Fruit fly (Drosophila melanogaster): ENCODE results near the gene Rhp.
"Not testable (repeated sequence)": the region's sequence is repeated elsewhere in the genome, so short reads cannot be mapped to it uniquely, and the experiment has no call there.

Rhp gene

dm6 chrX:15762723-15763122 is 26.0 kb upstream of the Rhp start, which contains the start of gene Polr3A:
Polr3A (plus strand) TSS chrX:15762956.
- TF ChIP-seq psq (optimal IDR thresholded peaks at IDR 0.05) = no peak
- TF ChIP-seq CG8478 (optimal IDR thresholded peaks at IDR 0.05) = no peak
- TF ChIP-seq EcR (GFP tag; optimal IDR thresholded peaks at IDR 0.05) = no peak
- TF ChIP-seq pan (optimal IDR thresholded peaks at IDR 0.05) = no peak
- TF ChIP-seq usp (GFP tag; optimal IDR thresholded peaks at IDR 0.05) = no peak
- no peak for TF ChIP-seq Dll (optimal IDR thresholded peaks at IDR 0.05)

- TF ChIP-seq usp (GFP tag; optimal IDR thresholded peaks at IDR 0.05) (no peak), pan (optimal IDR thresholded peaks at IDR 0.05) (no peak), Dll (optimal IDR thresholded peaks at IDR 0.05) (no peak), CG8478 (optimal IDR thresholded peaks at IDR 0.05) (no peak), EcR (GFP tag; optimal IDR thresholded peaks at IDR 0.05) (no peak)
These were observed 22.3 kb upstream of the Rhp start, which contains the start of gene CG8952 for dm6 chrX:15766395-15766866. CG8952 (minus strand) TSS chrX:15766445.

DNA sequence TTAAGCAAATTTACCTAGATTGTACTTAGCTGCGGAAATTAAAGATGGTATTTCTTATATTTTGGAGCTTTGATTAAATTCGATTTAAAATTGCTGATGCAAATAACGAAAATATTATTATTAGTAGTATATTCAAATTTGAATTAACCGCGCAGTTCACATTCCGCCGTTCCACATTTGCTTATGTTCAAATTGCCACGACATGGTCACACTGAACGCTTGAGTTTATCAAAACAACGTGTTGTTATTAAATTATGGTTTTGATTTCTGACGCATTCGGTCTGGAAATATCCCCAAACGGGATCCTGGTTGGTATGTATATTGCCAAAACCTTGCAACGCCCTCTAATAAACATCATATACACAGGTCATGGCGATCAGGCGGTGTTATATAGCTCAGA is 19.2 kb upstream of the Rhp start, which contains the start of gene CG33172:
Gene CG33172, plus strand, starts transcription at position 208 of the 400 bp plus-strand sequence.
- TF ChIP-seq usp (GFP tag; optimal IDR thresholded peaks at IDR 0.05) = no peak
- TF ChIP-seq psq (optimal IDR thresholded peaks at IDR 0.05) = no peak
- no peak for TF ChIP-seq CG8478 (optimal IDR thresholded peaks at IDR 0.05)
- TF ChIP-seq pan (optimal IDR thresholded peaks at IDR 0.05) = no peak
- no peak for TF ChIP-seq EcR (GFP tag; optimal IDR thresholded peaks at IDR 0.05)
- no peak for TF ChIP-seq Dll (optimal IDR thresholded peaks at IDR 0.05)

dm6 chrX:15772663-15773062 is 16.0 kb upstream of the Rhp start, which contains the start of gene CG43672:
CG43672 (plus strand) TSS chrX:15772963.
- no peak for TF ChIP-seq CG8478 (optimal IDR thresholded peaks at IDR 0.05)
- TF ChIP-seq psq (optimal IDR thresholded peaks at IDR 0.05) = no peak
- no peak for TF ChIP-seq EcR (GFP tag; optimal IDR thresholded peaks at IDR 0.05)
- TF ChIP-seq Dll (optimal IDR thresholded peaks at IDR 0.05) = no peak
- TF ChIP-seq usp (GFP tag; optimal IDR thresholded peaks at IDR 0.05) = no peak
- no peak for TF ChIP-seq pan (optimal IDR thresholded peaks at IDR 0.05)

dm6 chrX:15778846-15779245 is 9.9 kb upstream of the Rhp start, which contains the start of gene CG43673:
CG43673 (plus strand) TSS chrX:15779146.
- TF ChIP-seq Dll (optimal IDR thresholded peaks at IDR 0.05) (no peak), usp (GFP tag; optimal IDR thresholded peaks at IDR 0.05) (no peak), pan (optimal IDR thresholded peaks at IDR 0.05) (no peak), psq (optimal IDR thresholded peaks at IDR 0.05) (no peak), EcR (GFP tag; optimal IDR thresholded peaks at IDR 0.05) (no peak), CG8478 (optimal IDR thresholded peaks at IDR 0.05) (no peak)

DNA sequence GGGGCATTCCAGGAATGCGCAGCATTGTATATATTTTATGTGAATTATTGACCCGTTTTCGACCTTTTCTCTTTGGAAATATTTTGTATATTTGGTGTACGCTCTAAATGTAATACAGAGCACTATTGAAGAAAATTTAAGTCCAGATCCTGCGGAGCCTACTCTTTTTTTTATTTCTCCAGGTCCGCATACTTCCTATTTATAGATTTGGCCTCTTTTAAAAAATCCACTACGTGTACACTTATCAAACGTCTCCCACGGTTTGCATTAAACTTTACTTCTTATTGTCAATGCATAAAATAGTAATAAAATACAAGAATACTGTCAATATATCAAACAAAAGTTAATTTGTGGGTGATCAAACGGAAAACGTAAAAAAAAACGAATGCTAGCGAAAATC is 5.1 kb upstream of the Rhp start, which contains the start of gene Efhc1.1:
Gene Efhc1.1, minus strand, starts transcription at position 101 of the 400 bp plus-strand sequence.
- no peak for TF ChIP-seq CG8478 (optimal IDR thresholded peaks at IDR 0.05)
- no peak for TF ChIP-seq psq (optimal IDR thresholded peaks at IDR 0.05)
- no peak for TF ChIP-seq Dll (optimal IDR thresholded peaks at IDR 0.05)
- no peak for TF ChIP-seq pan (optimal IDR thresholded peaks at IDR 0.05)
- no peak for TF ChIP-seq EcR (GFP tag; optimal IDR thresholded peaks at IDR 0.05)
- TF ChIP-seq usp (GFP tag; optimal IDR thresholded peaks at IDR 0.05) = no peak

DNA sequence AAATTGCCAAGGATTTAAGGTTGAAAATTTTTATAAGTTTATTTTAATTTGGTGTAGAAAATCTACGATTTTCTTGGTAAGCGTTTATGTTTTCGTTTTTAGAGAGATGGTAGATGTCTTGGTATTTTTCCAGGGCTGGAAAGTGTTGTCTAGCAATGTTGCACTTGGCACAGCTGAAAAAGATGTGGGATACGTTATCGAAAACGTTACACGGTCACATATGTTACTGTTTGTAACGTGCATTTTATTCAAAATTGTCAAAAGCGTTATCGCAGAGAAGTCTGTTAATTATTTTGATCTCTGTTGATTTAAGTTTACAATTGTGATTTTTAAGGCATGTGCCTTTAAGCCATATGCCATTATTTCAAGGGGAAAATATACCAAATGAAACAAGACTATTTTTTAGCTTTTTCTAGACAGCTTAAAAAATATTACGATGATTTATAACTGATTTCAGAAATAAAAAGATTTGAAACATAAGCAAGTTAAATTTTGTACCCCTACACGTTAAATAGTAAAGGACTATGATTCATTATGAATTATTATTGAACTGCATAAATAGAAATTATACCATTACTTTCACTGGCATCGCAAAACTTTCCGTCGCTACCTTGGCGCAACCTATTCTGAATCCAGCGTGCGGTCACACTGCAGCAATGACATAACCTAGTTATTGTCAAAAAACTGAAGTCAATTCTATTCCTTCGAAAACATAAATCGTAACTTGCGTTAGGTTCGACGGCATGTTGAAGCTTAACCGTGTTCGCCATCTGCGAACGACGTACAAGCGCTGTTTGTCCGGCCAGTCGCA is 3.1 kb upstream of the Rhp start, which contains the start of the genes Paf-AHalpha and mRpS30:
Gene Paf-AHalpha, minus strand, starts transcription at position 155 of the 811 bp plus-strand sequence.
Gene mRpS30, plus strand, starts transcription at position 619 of the 811 bp plus-strand sequence.
- TF ChIP-seq CG8478 (optimal IDR thresholded peaks at IDR 0.05) (no peak), EcR (GFP tag; optimal IDR thresholded peaks at IDR 0.05) (no peak), pan (optimal IDR thresholded peaks at IDR 0.05) (no peak), usp (GFP tag; optimal IDR thresholded peaks at IDR 0.05) (no peak), psq (optimal IDR thresholded peaks at IDR 0.05) (no peak), Dll (optimal IDR thresholded peaks at IDR 0.05) (no peak)

dm6 chrX:15786242-15786641 is 2.5 kb upstream of the Rhp start:
- TF ChIP-seq EcR (GFP tag; optimal IDR thresholded peaks at IDR 0.05) (no peak), pan (optimal IDR thresholded peaks at IDR 0.05) (no peak), psq (optimal IDR thresholded peaks at IDR 0.05) (no peak), Dll (optimal IDR thresholded peaks at IDR 0.05) (no peak), usp (GFP tag; optimal IDR thresholded peaks at IDR 0.05) (no peak), CG8478 (optimal IDR thresholded peaks at IDR 0.05) (no peak)

dm6 chrX:15795951-15796443 is 7.3 kb downstream of the Rhp start, which contains the start of gene sordd1:
sordd1 (minus strand) TSS chrX:15796028.
- not testable (repeated sequence) for TF ChIP-seq pan (optimal IDR thresholded peaks at IDR 0.05); psq (optimal IDR thresholded peaks at IDR 0.05); usp (GFP tag; optimal IDR thresholded peaks at IDR 0.05)

- TF ChIP-seq Dll, CG8478, psq (optimal IDR thresholded peaks at IDR 0.05): not testable (repeated sequence)
These were observed 10.4 kb downstream of the Rhp start, which contains the start of the genes sordd2 and CG15602 for dm6 chrX:15799085-15799557. sordd2 (minus strand) TSS chrX:15799162. CG15602 (plus strand) TSS chrX:15799426.

DNA sequence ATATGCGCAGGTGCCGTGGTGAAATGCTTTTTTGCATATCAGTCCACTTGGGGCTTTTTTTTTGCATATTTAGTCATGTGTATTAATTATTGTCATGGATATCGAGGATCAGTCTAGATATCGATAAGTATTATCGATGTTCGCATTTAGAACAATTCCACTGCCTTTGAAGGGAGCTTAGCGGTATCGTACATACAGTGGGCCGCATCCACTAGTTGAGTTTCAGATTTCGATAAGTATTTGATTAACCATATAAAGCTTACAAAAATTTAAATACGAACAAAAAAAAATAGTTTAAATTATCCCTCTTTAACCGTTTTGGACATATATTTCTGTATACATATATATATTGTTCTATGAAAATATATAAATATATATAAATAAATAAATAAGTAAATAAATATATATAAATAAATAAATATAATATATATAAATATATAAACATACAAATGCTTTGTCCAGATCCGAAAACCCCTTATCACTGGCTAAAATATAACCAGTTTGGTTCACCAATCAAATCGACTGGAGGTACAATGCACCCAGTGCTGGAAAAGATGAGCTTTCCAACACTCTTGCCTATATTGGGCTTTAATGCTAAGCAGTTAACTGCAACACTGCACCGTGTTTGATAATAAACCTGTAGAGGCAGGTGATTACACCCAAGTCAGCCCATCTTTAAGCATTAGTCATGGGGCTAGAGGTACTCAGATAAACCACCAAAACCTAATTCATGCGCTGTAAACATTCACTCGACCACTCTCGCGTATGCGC is 14.4 kb downstream of the Rhp start:
- TF ChIP-seq pan (optimal IDR thresholded peaks at IDR 0.05) (no peak), CG8478 (optimal IDR thresholded peaks at IDR 0.05) (no peak), usp (GFP tag; optimal IDR thresholded peaks at IDR 0.05) (no peak), EcR (GFP tag; optimal IDR thresholded peaks at IDR 0.05) (no peak), Dll (optimal IDR thresholded peaks at IDR 0.05) (no peak), psq (optimal IDR thresholded peaks at IDR 0.05) (no peak)

Data from whole organism.